Fruit fly (Drosophila melanogaster) whole organism, embryonic: Measurements from ENCODE around the gene Hsp83.
A peak's percentile ranks its signal among the peaks of the same experiment; 100 is the strongest.

Experiments used
- Asciz ChIP-seq: fragments of 200-800 bp; sonication (Bioruptor generic); optimal IDR thresholded peaks from 2 replicates; lab custom pipeline; 2017; ENCODE audit warnings: missing biosample characterization, mild to moderate bottlenecking, missing genetic modification characterization, missing genetic modification reagents
- Atf3 ChIP-seq: fragments of 200-800 bp; sonication (Bioruptor generic); optimal IDR thresholded peaks from 3 replicates; lab custom pipeline; 2016; ENCODE audit warnings: missing biosample characterization, missing genetic modification characterization
- BEAF-32 ChIP-seq: fragments of 200-800 bp; sonication (Bioruptor generic); optimal IDR thresholded peaks from 3 replicates; lab custom pipeline; 2017; ENCODE audit warnings: missing biosample characterization, missing genetic modification characterization, mild to moderate bottlenecking, moderate library complexity, missing genetic modification reagents
- CG1024 ChIP-seq: fragments of 200-800 bp; sonication (Bioruptor generic); IDR thresholded peaks from 2 replicates; pipeline ENCODE4 v1.3.6; 2022; ENCODE audit warnings: missing biosample characterization, missing genetic modification characterization
- CG10979 ChIP-seq: fragments of 200-800 bp; sonication (Bioruptor generic); optimal IDR thresholded peaks from 2 replicates; lab custom pipeline; 2018; ENCODE audit warnings: missing biosample characterization, mild to moderate bottlenecking, missing genetic modification characterization, moderate library complexity
- CG13287 ChIP-seq: fragments of 200-800 bp; sonication (Bioruptor generic); IDR thresholded peaks from 2 replicates; pipeline ENCODE4 v1.3.6; 2022; ENCODE audit warnings: missing biosample characterization, missing genetic modification characterization; ENCODE audit not compliant: partially characterized antibody
- CG14710 ChIP-seq: fragments of 200-800 bp; sonication (Bioruptor generic); optimal IDR thresholded peaks from 3 replicates; lab custom pipeline; 2019; ENCODE audit warnings: missing biosample characterization, mild to moderate bottlenecking, missing genetic modification characterization, moderate library complexity
- CG14860 ChIP-seq: fragments of 200-800 bp; sonication (Bioruptor generic); IDR thresholded peaks from 3 replicates; pipeline ENCODE4 v1.3.6; 2022; ENCODE audit warnings: missing biosample characterization, missing genetic modification characterization; ENCODE audit not compliant: partially characterized antibody
- CG15011 ChIP-seq: fragments of 200-800 bp; sonication (Bioruptor generic); optimal IDR thresholded peaks from 3 replicates; lab custom pipeline; 2018; ENCODE audit warnings: missing biosample characterization, mild to moderate bottlenecking, missing genetic modification characterization
- CG15514 ChIP-seq: fragments of 200-800 bp; sonication (Bioruptor generic); optimal IDR thresholded peaks from 3 replicates; lab custom pipeline; 2017; ENCODE audit warnings: missing biosample characterization, missing genetic modification characterization, mild to moderate bottlenecking, moderate library complexity, missing genetic modification reagents
- CG15696 ChIP-seq: fragments of 200-800 bp; sonication (Bioruptor generic); optimal IDR thresholded peaks from 2 replicates; lab custom pipeline; 2019; ENCODE audit warnings: missing biosample characterization, mild to moderate bottlenecking, missing genetic modification characterization, moderate library complexity
- CG17186 ChIP-seq: fragments of 200-800 bp; sonication (Bioruptor generic); optimal IDR thresholded peaks from 3 replicates; lab custom pipeline; 2017; ENCODE audit warnings: missing biosample characterization, missing genetic modification reagents, missing genetic modification characterization
- CG2712 ChIP-seq: fragments of 200-800 bp; optimal IDR thresholded peaks from 3 replicates; lab custom pipeline; 2019; ENCODE audit warnings: missing biosample characterization, mild to moderate bottlenecking, missing genetic modification characterization, moderate library complexity
- CG31388 ChIP-seq: fragments of 200-800 bp; sonication (Bioruptor generic); optimal IDR thresholded peaks from 2 replicates; lab custom pipeline; 2016; ENCODE audit warnings: missing biosample characterization, missing genetic modification characterization
- CG3163 ChIP-seq: fragments of 200-800 bp; sonication (Bioruptor generic); optimal IDR thresholded peaks from 3 replicates; lab custom pipeline; 2016; ENCODE audit warnings: missing biosample characterization, missing genetic modification characterization
- CG32532 ChIP-seq: fragments of 200-800 bp; sonication (Bioruptor generic); IDR thresholded peaks from 2 replicates; pipeline ENCODE4 v1.3.6; 2022; ENCODE audit warnings: missing biosample characterization, missing genetic modification characterization
- CG34224 ChIP-seq: fragments of 200-800 bp; sonication (Bioruptor generic); IDR thresholded peaks from 3 replicates; pipeline ENCODE4 v1.3.6; 2022; ENCODE audit warnings: missing biosample characterization, missing genetic modification characterization; ENCODE audit not compliant: partially characterized antibody
- CG4424 ChIP-seq: fragments of 200-800 bp; sonication (Bioruptor generic); optimal IDR thresholded peaks from 3 replicates; lab custom pipeline; 2016; ENCODE audit warnings: missing biosample characterization, missing genetic modification characterization
- CG6689 ChIP-seq: fragments of 200-800 bp; sonication (Bioruptor generic); IDR thresholded peaks from 2 replicates; pipeline ENCODE4 v1.3.6; 2022; ENCODE audit warnings: missing biosample characterization, missing genetic modification characterization
- CG7786 ChIP-seq: fragments of 200-800 bp; sonication (Bioruptor generic); optimal IDR thresholded peaks from 2 replicates; lab custom pipeline; 2016; ENCODE audit warnings: missing biosample characterization, missing genetic modification characterization
- CG8281 ChIP-seq: fragments of 200-800 bp; sonication (Bioruptor generic); optimal IDR thresholded peaks from 2 replicates; lab custom pipeline; 2018; ENCODE audit warnings: missing biosample characterization, mild to moderate bottlenecking, missing genetic modification characterization, moderate library complexity
- CG8765 ChIP-seq: fragments of 200-800 bp; sonication (Bioruptor generic); IDR thresholded peaks from 2 replicates; pipeline ENCODE4 v1.3.6; 2022; ENCODE audit warnings: missing biosample characterization, missing genetic modification characterization
- Camta ChIP-seq: fragments of 200-800 bp; sonication (Bioruptor generic); optimal IDR thresholded peaks from 2 replicates; lab custom pipeline; 2016; ENCODE audit warnings: missing biosample characterization, missing genetic modification characterization
- Ets65A ChIP-seq: fragments of 200-800 bp; sonication (Bioruptor generic); peaks from one replicate; lab custom pipeline; 2016; ENCODE audit warnings: missing biosample characterization, missing genetic modification characterization
- Gsc ChIP-seq: fragments of 200-800 bp; sonication (Bioruptor generic); IDR thresholded peaks from 2 replicates; pipeline ENCODE4 v1.3.6; 2022; ENCODE audit warnings: missing biosample characterization, missing genetic modification characterization
- H2.0 ChIP-seq: fragments of 200-800 bp; sonication (Bioruptor generic); IDR thresholded peaks from 2 replicates; pipeline ENCODE4 v1.3.6; 2022; ENCODE audit warnings: missing biosample characterization, missing genetic modification characterization
- HLH54F ChIP-seq: fragments of 200-800 bp; sonication (Bioruptor generic); optimal IDR thresholded peaks from 3 replicates; lab custom pipeline; 2016; ENCODE audit warnings: missing biosample characterization, missing genetic modification characterization
- Hr3 ChIP-seq: fragments of 200-800 bp; sonication (Bioruptor generic); optimal IDR thresholded peaks from 3 replicates; lab custom pipeline; 2016; ENCODE audit warnings: missing biosample characterization, missing genetic modification characterization
- NC2β ChIP-seq: fragments of 200-800 bp; sonication (Bioruptor generic); optimal IDR thresholded peaks from 2 replicates; lab custom pipeline; 2016; ENCODE audit warnings: missing biosample characterization, missing genetic modification characterization
- Neu2 ChIP-seq: fragments of 200-800 bp; sonication (Bioruptor generic); optimal IDR thresholded peaks from 3 replicates; lab custom pipeline; 2016; ENCODE audit warnings: missing biosample characterization, missing genetic modification characterization, borderline replicate concordance
- ab ChIP-seq: fragments of 200-800 bp; sonication (Bioruptor generic); optimal IDR thresholded peaks from 2 replicates; lab custom pipeline; 2016; ENCODE audit warnings: missing biosample characterization, missing genetic modification characterization
- ci ChIP-seq: fragments of 200-800 bp; sonication (Bioruptor generic); IDR thresholded peaks from 3 replicates; pipeline ENCODE4 v1.3.6; 2022; ENCODE audit warnings: missing biosample characterization, missing genetic modification characterization
- dm ChIP-seq: fragments of 200-800 bp; sonication (Bioruptor generic); optimal IDR thresholded peaks from 3 replicates; lab custom pipeline; 2016; ENCODE audit warnings: missing biosample characterization, missing genetic modification characterization
- dpn ChIP-seq, 2 experiments: fragments of 200-800 bp; sonication (Bioruptor generic); optimal IDR thresholded peaks; 3 replicates each; lab custom pipeline; 2016; ENCODE audit warnings: missing biosample characterization in 2 of 2, missing genetic modification characterization in 2 of 2
- fd102C ChIP-seq: fragments of 200-800 bp; sonication (Bioruptor generic); optimal IDR thresholded peaks from 2 replicates; lab custom pipeline; 2018; ENCODE audit warnings: missing biosample characterization, mild to moderate bottlenecking, missing genetic modification characterization, moderate library complexity
- hbn ChIP-seq: fragments of 200-800 bp; sonication (Bioruptor generic); IDR thresholded peaks from 2 replicates; pipeline ENCODE4 v1.3.6; 2022; ENCODE audit warnings: missing biosample characterization, missing genetic modification characterization; ENCODE audit not compliant: partially characterized antibody
- hkb ChIP-seq, 2 experiments: fragments of 200-800 bp in 1 of 2; fragments of >200 bp in 1 of 2; sonication (Bioruptor generic) in 1 of 2; IDR thresholded peaks in 1 of 2; optimal IDR thresholded peaks in 1 of 2; 2 replicates each; pipeline versions ENCODE4 v1.3.6 to Lab custom; 2017 to 2022; ENCODE audit warnings: missing biosample characterization in 1 of 2, missing genetic modification characterization in 1 of 2
- kay ChIP-seq: fragments of 200-800 bp; sonication (Bioruptor generic); optimal IDR thresholded peaks from 2 replicates; lab custom pipeline; 2016; ENCODE audit warnings: missing biosample characterization, missing genetic modification characterization
- klu ChIP-seq: fragments of 200-800 bp; sonication (Bioruptor generic); IDR thresholded peaks from 2 replicates; pipeline ENCODE4 v1.3.6; 2022; ENCODE audit warnings: missing biosample characterization, missing genetic modification characterization
- mirr ChIP-seq: fragments of 200-800 bp; sonication (Bioruptor generic); optimal IDR thresholded peaks from 3 replicates; lab custom pipeline; 2018; ENCODE audit warnings: missing biosample characterization, mild to moderate bottlenecking, missing genetic modification characterization
- org-1 ChIP-seq: fragments of 200-800 bp; sonication (Bioruptor generic); optimal IDR thresholded peaks from 2 replicates; lab custom pipeline; 2017; ENCODE audit warnings: missing biosample characterization, missing genetic modification characterization
- pzg ChIP-seq: fragments of 200-800 bp; sonication (Bioruptor generic); optimal IDR thresholded peaks from 3 replicates; lab custom pipeline; 2018; ENCODE audit warnings: missing biosample characterization, mild to moderate bottlenecking, missing genetic modification characterization, moderate library complexity
- shn ChIP-seq: fragments of 200-800 bp; sonication (Bioruptor generic); optimal IDR thresholded peaks from 3 replicates; lab custom pipeline; 2016; ENCODE audit warnings: missing biosample characterization, missing genetic modification characterization
- slbo ChIP-seq: fragments of 200-800 bp; sonication (Bioruptor generic); IDR thresholded peaks from 2 replicates; pipeline ENCODE4 v1.3.6; 2022; ENCODE audit warnings: missing biosample characterization, missing genetic modification characterization
- slp2 ChIP-seq: fragments of 200-800 bp; sonication (Bioruptor generic); optimal IDR thresholded peaks from 2 replicates; lab custom pipeline; 2016; ENCODE audit warnings: missing biosample characterization, missing genetic modification characterization
- so ChIP-seq: fragments of 200-800 bp; sonication (Bioruptor generic); IDR thresholded peaks from 3 replicates; pipeline ENCODE4 v1.3.6; 2022; ENCODE audit warnings: missing biosample characterization, missing genetic modification characterization
- tio ChIP-seq: fragments of 200-800 bp; sonication (Bioruptor generic); optimal IDR thresholded peaks from 2 replicates; lab custom pipeline; 2017; ENCODE audit warnings: missing biosample characterization, missing genetic modification characterization, inconsistent platforms
- wek ChIP-seq: fragments of 200-800 bp; sonication (Bioruptor generic); optimal IDR thresholded peaks from 3 replicates; lab custom pipeline; 2018; ENCODE audit warnings: missing biosample characterization, mild to moderate bottlenecking, missing genetic modification characterization, moderate library complexity
- zfh2 ChIP-seq: fragments of 200-800 bp; sonication (Bioruptor generic); optimal IDR thresholded peaks from 2 replicates; lab custom pipeline; 2016; ENCODE audit warnings: missing biosample characterization, missing genetic modification characterization

The Hsp83 gene

dm6 chr3L:3178530-3179096, 14.2 kb upstream of the Hsp83 start, which contains the start of the genes MnM and Girdin (continued):
- peak; percentile 44 for TF ChIP-seq kay (GFP tag; lab: Kevin White, UChicago)
- TF ChIP-seq shn (GFP tag; lab: Kevin White, UChicago): peak; percentile 87
- peak; percentile 53; the same call in 1 of the 2 replicates for TF ChIP-seq CG32532 (GFP tag; lab: Robert Waterston, UW)
- peak; percentile 91 for TF ChIP-seq zfh2 (GFP tag; lab: Kevin White, UChicago)
- peak; percentile 51 for TF ChIP-seq slp2 (GFP tag; lab: Kevin White, UChicago)
- peak; percentile 39 for TF ChIP-seq Camta (GFP tag; lab: Kevin White, UChicago)
- TF ChIP-seq CG3163: peak; percentile 77
- no peak for TF ChIP-seq wek (GFP tag; lab: Kevin White, UChicago)
- peak; percentile 59 for TF ChIP-seq CG4424 (GFP tag; lab: Kevin White, UChicago)
- TF ChIP-seq ab (GFP tag; lab: Kevin White, UChicago): peak; percentile 45
- peak; percentile 80 for TF ChIP-seq CG14860 (GFP tag; lab: Robert Waterston, UW)
- TF ChIP-seq hkb (optimal IDR thresholded peaks at IDR 0.05; lab: Kevin White, UChicago): peak; percentile 89
- TF ChIP-seq hkb (GFP tag; IDR thresholded peaks at IDR 0.05; lab: Robert Waterston, UW): no peak
- TF ChIP-seq Atf3 (GFP tag; lab: Kevin White, UChicago): peak; percentile 54
- TF ChIP-seq slbo: peak; percentile 83
- TF ChIP-seq H2.0 (GFP tag; lab: Robert Waterston, UW): 0 out of 2 replicates have a peak, but pooled peaks have one; percentile 8
- no peak for TF ChIP-seq tio (GFP tag; lab: Kevin White, UChicago)
- TF ChIP-seq CG17186 (GFP tag; lab: Kevin White, UChicago): peak; percentile 53
- peak; percentile 87 for TF ChIP-seq HLH54F (GFP tag; lab: Kevin White, UChicago)
- TF ChIP-seq pzg (GFP tag; lab: Kevin White, UChicago): peak; percentile 82
- peak; percentile 36 for TF ChIP-seq CG10979 (tag; lab: Kevin White, UChicago)
- TF ChIP-seq CG13287: peak; percentile 89
- peak; percentile 53; the same call in 1 of the 3 replicates for TF ChIP-seq ci (GFP tag; lab: Robert Waterston, UW)
- TF ChIP-seq CG8765 (GFP tag; lab: Robert Waterston, UW): no peak
- TF ChIP-seq CG14710 (tag; lab: Kevin White, UChicago): peak; percentile 75
- TF ChIP-seq hbn (GFP tag; lab: Robert Waterston, UW): peak; percentile 75
- TF ChIP-seq so (GFP tag; lab: Robert Waterston, UW): no peak
- peak; percentile 96 for TF ChIP-seq BEAF-32 (GFP tag; lab: Kevin White, UChicago)
- TF ChIP-seq fd102C (GFP tag; lab: Kevin White, UChicago): no peak
- TF ChIP-seq Ets65A (GFP tag; lab: Kevin White, UChicago): peak; percentile 98
- TF ChIP-seq CG34224: peak; percentile 74; the same call in 2 of the 3 replicates
- 0 out of 2 replicates have a peak, but pooled peaks have one; percentile 13 for TF ChIP-seq klu (GFP tag; lab: Robert Waterston, UW)
- TF ChIP-seq CG31388: peak; percentile 17
- TF ChIP-seq CG2712 (tag; lab: Kevin White, UChicago): peak; percentile 55
- peak; percentile 51 for TF ChIP-seq NC2β (GFP tag; lab: Kevin White, UChicago)
- no peak for TF ChIP-seq CG1024 (GFP tag; lab: Robert Waterston, UW)
- TF ChIP-seq dm (GFP tag; lab: Kevin White, UChicago): peak; percentile 77
- TF ChIP-seq CG7786 (GFP tag; lab: Kevin White, UChicago): peak; percentile 86
- peak; percentile 50 for TF ChIP-seq Neu2 (GFP tag; lab: Kevin White, UChicago)
- no peak for TF ChIP-seq CG15011 (GFP tag; lab: Kevin White, UChicago)
- peak; percentile 86 for TF ChIP-seq Hr3
- TF ChIP-seq org-1 (GFP tag; lab: Kevin White, UChicago): peak; percentile 12
- peak; percentile 41 for TF ChIP-seq CG15696 (tag; lab: Kevin White, UChicago)
- peak; percentile 77 to 83 for TF ChIP-seq dpn (GFP tag; optimal IDR thresholded peaks at IDR 0.05; lab: Kevin White, UChicago)
- peak; percentile 42; the same call in 1 of the 2 replicates for TF ChIP-seq CG6689 (GFP tag; lab: Robert Waterston, UW)
- TF ChIP-seq Gsc (GFP tag; lab: Robert Waterston, UW): no peak
- no peak for TF ChIP-seq Asciz (GFP tag; lab: Kevin White, UChicago)
- no peak for TF ChIP-seq CG8281 (tag; lab: Kevin White, UChicago)
- peak; percentile 88 for TF ChIP-seq CG15514 (GFP tag; lab: Kevin White, UChicago)
- TF ChIP-seq mirr (GFP tag; lab: Kevin White, UChicago): no peak
